Worm (Caenorhabditis elegans) whole organism, L1 larva: ENCODE measurements around the gene dgtr-1.

Source experiments
- C16A3.4 ChIP-seq: fragments of 150-350 bp; optimal IDR thresholded peaks from 2 replicates; lab custom pipeline; 2014; ENCODE audit warnings: missing biosample characterization, missing genetic modification characterization
- C34B4.2 ChIP-seq: sonication (generic microtip); optimal IDR thresholded peaks from 2 replicates; lab custom pipeline; 2017; ENCODE audit warnings: mild to moderate bottlenecking, missing genetic modification characterization, missing compliant biosample characterization
- F16B12.6 ChIP-seq: fragments of 150-350 bp; optimal IDR thresholded peaks from 2 replicates; lab custom pipeline; 2014; ENCODE audit warnings: missing biosample characterization, missing genetic modification characterization
- Y116A8C.19 ChIP-seq: sonication (generic microtip); optimal IDR thresholded peaks from 2 replicates; lab custom pipeline; 2016; ENCODE audit warnings: missing compliant biosample characterization, missing genetic modification characterization, borderline replicate concordance
- alr-1 ChIP-seq: fragments of 200-800 bp; sonication (Bioruptor generic); optimal IDR thresholded peaks from 2 replicates; lab custom pipeline; 2018; ENCODE audit warnings: borderline replicate concordance, mild to moderate bottlenecking, missing genetic modification characterization, missing compliant biosample characterization
- aly-2 ChIP-seq: fragments of 150-350 bp; optimal IDR thresholded peaks from 2 replicates; lab custom pipeline; 2014; ENCODE audit warnings: missing biosample characterization, missing genetic modification characterization
- blmp-1 ChIP-seq: fragments of 150-350 bp; optimal IDR thresholded peaks from 2 replicates; lab custom pipeline; 2014; ENCODE audit warnings: missing biosample characterization, missing genetic modification characterization
- ceh-82 ChIP-seq, 3 experiments: fragments of 150-350 bp in 1 of 3; sonication (generic microtip) in 2 of 3; optimal IDR thresholded peaks; 2 replicates each; lab custom pipeline; 2014 to 2017; ENCODE audit warnings: missing biosample characterization in 3 of 3, missing genetic modification characterization in 3 of 3
- ceh-88 ChIP-seq: fragments of 200-800 bp; sonication (Bioruptor generic); IDR thresholded peaks from 2 replicates; pipeline ENCODE4 v1.3.6; 2022; ENCODE audit warnings: missing genetic modification characterization, missing compliant biosample characterization
- ceh-90 ChIP-seq: sonication (generic microtip); optimal IDR thresholded peaks from 2 replicates; lab custom pipeline; 2016; ENCODE audit warnings: missing genetic modification characterization, missing compliant biosample characterization
- ces-1 ChIP-seq: fragments of 150-350 bp; optimal IDR thresholded peaks from 2 replicates; lab custom pipeline; 2014; ENCODE audit warnings: missing biosample characterization, missing genetic modification reagents, missing genetic modification characterization
- dsc-1 ChIP-seq: sonication (generic microtip); optimal IDR thresholded peaks from 2 replicates; lab custom pipeline; 2016; ENCODE audit warnings: mild to moderate bottlenecking, missing genetic modification characterization, missing compliant biosample characterization
- efl-1 ChIP-seq, 4 experiments: fragments of 150-350 bp; optimal IDR thresholded peaks in 3 of 4; peaks in 1 of 4; 1 replicate in 1 of 4; 2 replicates in 3 of 4; lab custom pipeline; 2014; ENCODE audit warnings: missing biosample characterization in 2 of 4, missing genetic modification characterization in 2 of 4, missing genetic modification reagents in 2 of 4
- egl-13 ChIP-seq: sonication (generic microtip); optimal IDR thresholded peaks from 2 replicates; lab custom pipeline; 2016; ENCODE audit warnings: missing genotype, missing genetic modification reagents, missing genetic modification characterization, missing compliant biosample characterization
- egl-27 ChIP-seq, 2 experiments: fragments of 150-350 bp in 1 of 2; sonication (generic microtip); optimal IDR thresholded peaks; 3 replicates each; lab custom pipeline; 2017 to 2018; ENCODE audit warnings: missing biosample characterization in 2 of 2, missing genetic modification characterization in 2 of 2, missing genetic modification reagents in 2 of 2
- elt-2 ChIP-seq: sonication (generic microtip); optimal IDR thresholded peaks from 2 replicates; lab custom pipeline; 2016; ENCODE audit warnings: missing genetic modification characterization, mild to moderate bottlenecking, inconsistent platforms, missing compliant biosample characterization, missing genetic modification reagents
- elt-3 ChIP-seq, 6 experiments: fragments of 150-350 bp in 1 of 6; sonication (generic microtip); optimal IDR thresholded peaks; 2 replicates each; lab custom pipeline; 2017 to 2018; ENCODE audit warnings: missing biosample characterization in 6 of 6, missing genetic modification characterization in 6 of 6, inconsistent platforms in 1 of 6
- fkh-8 ChIP-seq: sonication (generic microtip); optimal IDR thresholded peaks from 2 replicates; lab custom pipeline; 2016; ENCODE audit warnings: mild to moderate bottlenecking, missing genetic modification characterization, missing compliant biosample characterization
- fos-1 ChIP-seq: fragments of 150-350 bp; optimal IDR thresholded peaks from 2 replicates; lab custom pipeline; 2014; ENCODE audit warnings: missing biosample characterization, missing genetic modification characterization
- hlh-4 ChIP-seq: sonication (generic microtip); optimal IDR thresholded peaks from 2 replicates; lab custom pipeline; 2016; ENCODE audit warnings: mild to moderate bottlenecking, missing genetic modification characterization, missing compliant biosample characterization
- jun-1 ChIP-seq: fragments of 150-350 bp; optimal IDR thresholded peaks from 2 replicates; lab custom pipeline; 2014; ENCODE audit warnings: missing biosample characterization, missing genetic modification reagents, missing genetic modification characterization
- lin-14 ChIP-seq: fragments of 200-800 bp; sonication (Bioruptor generic); optimal IDR thresholded peaks from 2 replicates; lab custom pipeline; 2018; ENCODE audit warnings: mild to moderate bottlenecking, missing genetic modification characterization, moderate library complexity, missing compliant biosample characterization
- lin-35 ChIP-seq, 2 experiments: fragments of 150-350 bp; optimal IDR thresholded peaks; 2 replicates each; lab custom pipeline; 2014; ENCODE audit warnings: missing biosample characterization in 2 of 2, missing genetic modification characterization in 2 of 2, missing genetic modification reagents in 2 of 2
- lsy-2 ChIP-seq, 2 experiments: fragments of 150-350 bp; optimal IDR thresholded peaks; 2 replicates each; lab custom pipeline; 2014; ENCODE audit warnings: missing biosample characterization in 2 of 2, missing genetic modification characterization in 2 of 2
- mab-9 ChIP-seq: fragments of 200-800 bp; sonication (Bioruptor generic); IDR thresholded peaks from 2 replicates; pipeline ENCODE4 v1.3.6; 2022; ENCODE audit warnings: missing genetic modification reagents, missing genetic modification characterization, missing compliant biosample characterization
- mdl-1 ChIP-seq, 2 experiments: fragments of 150-350 bp; optimal IDR thresholded peaks; 2 replicates each; lab custom pipeline; 2014 to 2017; ENCODE audit warnings: missing biosample characterization in 2 of 2, missing genetic modification characterization in 2 of 2, inconsistent platforms in 1 of 2
- mep-1 ChIP-seq: fragments of 150-350 bp; optimal IDR thresholded peaks from 2 replicates; lab custom pipeline; 2014; ENCODE audit warnings: missing biosample characterization, missing genetic modification characterization
- nhr-20 ChIP-seq: sonication (generic microtip); optimal IDR thresholded peaks from 2 replicates; lab custom pipeline; 2016; ENCODE audit warnings: mild to moderate bottlenecking, missing genetic modification characterization, missing compliant biosample characterization
- nhr-237 ChIP-seq: fragments of 150-350 bp; optimal IDR thresholded peaks from 2 replicates; lab custom pipeline; 2014; ENCODE audit warnings: missing biosample characterization, missing genetic modification characterization
- nhr-71 ChIP-seq: sonication (generic microtip); optimal IDR thresholded peaks from 2 replicates; lab custom pipeline; 2016; ENCODE audit warnings: mild to moderate bottlenecking, missing genetic modification characterization, moderate library complexity, missing compliant biosample characterization
- nhr-76 ChIP-seq: sonication (generic microtip); optimal IDR thresholded peaks from 2 replicates; lab custom pipeline; 2017; ENCODE audit warnings: missing biosample characterization, missing genetic modification characterization
- nhr-85 ChIP-seq: sonication (generic microtip); peaks from one replicate; lab custom pipeline; 2016; ENCODE audit warnings: missing genetic modification characterization, inconsistent platforms, missing compliant biosample characterization
- nhr-90 ChIP-seq: sonication (generic microtip); optimal IDR thresholded peaks from 2 replicates; lab custom pipeline; 2016; ENCODE audit warnings: mild to moderate bottlenecking, missing genetic modification characterization, missing compliant biosample characterization; ENCODE audit not compliant: poor library complexity
- pax-3 ChIP-seq: fragments of 200-800 bp; sonication (Bioruptor generic); optimal IDR thresholded peaks from 2 replicates; lab custom pipeline; 2018; ENCODE audit warnings: mild to moderate bottlenecking, missing genetic modification characterization, moderate library complexity, missing compliant biosample characterization
- pqm-1 ChIP-seq: sonication (generic microtip); optimal IDR thresholded peaks from 3 replicates; lab custom pipeline; 2017; ENCODE audit warnings: missing biosample characterization, missing genetic modification characterization
- rnt-1 ChIP-seq: sonication (generic microtip); optimal IDR thresholded peaks from 2 replicates; lab custom pipeline; 2016; ENCODE audit warnings: mild to moderate bottlenecking, missing genetic modification characterization, moderate library complexity, missing compliant biosample characterization
- skn-1 ChIP-seq: fragments of 150-350 bp; optimal IDR thresholded peaks from 2 replicates; lab custom pipeline; 2014; ENCODE audit warnings: missing biosample characterization, missing genetic modification characterization
- snpc-4 ChIP-seq: fragments of 150-350 bp; optimal IDR thresholded peaks from 2 replicates; lab custom pipeline; 2014; ENCODE audit warnings: missing biosample characterization, missing genetic modification characterization
- snu-23 ChIP-seq: sonication (generic microtip); optimal IDR thresholded peaks from 2 replicates; lab custom pipeline; 2016; ENCODE audit warnings: missing genetic modification characterization, missing compliant biosample characterization
- sptf-1 ChIP-seq: fragments of 150-350 bp; optimal IDR thresholded peaks from 2 replicates; lab custom pipeline; 2014; ENCODE audit warnings: missing biosample characterization, missing genetic modification characterization
- unc-30 ChIP-seq: sonication (generic microtip); optimal IDR thresholded peaks from 2 replicates; lab custom pipeline; 2017; ENCODE audit warnings: missing biosample characterization, missing genetic modification characterization
- unc-62 ChIP-seq: fragments of 150-350 bp; optimal IDR thresholded peaks from 2 replicates; lab custom pipeline; 2014; ENCODE audit warnings: missing biosample characterization, missing genetic modification reagents, missing genetic modification characterization
- unc-98 ChIP-seq: fragments of 200-800 bp; sonication (Bioruptor generic); IDR thresholded peaks from 2 replicates; pipeline ENCODE4 v1.3.6; 2022; ENCODE audit warnings: missing genetic modification characterization, missing compliant biosample characterization
- vab-15 ChIP-seq: sonication (generic microtip); optimal IDR thresholded peaks from 2 replicates; lab custom pipeline; 2017; ENCODE audit warnings: missing genotype, mild to moderate bottlenecking, missing genetic modification characterization, missing compliant biosample characterization
- xbp-1 ChIP-seq: sonication (generic microtip); optimal IDR thresholded peaks from 2 replicates; lab custom pipeline; 2016; ENCODE audit warnings: missing genetic modification characterization, missing compliant biosample characterization
- ztf-4 ChIP-seq: fragments of 150-350 bp; optimal IDR thresholded peaks from 2 replicates; lab custom pipeline; 2014; ENCODE audit warnings: missing biosample characterization, missing genetic modification characterization

dgtr-1 gene

ce11 chrV:6462606-6463005 is 34.3 kb upstream of the dgtr-1 start:
- TF ChIP-seq nhr-85 (peak; percentile 87), ces-1 (GFP tag; lab: Kevin White, UChicago) (no peak), nhr-90 (tag; lab: Kevin White, UChicago) (no peak), lin-14 (GFP tag; lab: Kevin White, UChicago) (peak; percentile 33), lin-35 (GFP tag; optimal IDR thresholded peaks at IDR 0.05; lab: Kevin White, UChicago) (peak in 1 of 2 experiments; percentile 64), C34B4.2 (no peak), rnt-1 (tag; lab: Kevin White, UChicago) (no peak), xbp-1 (tag; lab: Kevin White, UChicago) (no peak), mep-1 (tag; lab: Kevin White, UChicago) (no peak), elt-2 (tag; lab: Kevin White, UChicago) (peak; percentile 24), vab-15 (tag; lab: Kevin White, UChicago) (peak; percentile 13), pax-3 (tag; lab: Kevin White, UChicago) (no peak), fos-1 (tag; lab: Kevin White, UChicago) (no peak), unc-62 (GFP tag; lab: Kevin White, UChicago) (no peak), nhr-20 (tag; lab: Kevin White, UChicago) (peak; percentile 14), nhr-71 (tag; lab: Kevin White, UChicago) (no peak), elt-3 (tag; optimal IDR thresholded peaks at IDR 0.05; lab: Kevin White, UChicago) (peak in 1 of 6 experiments; percentile 47), lsy-2 (tag; optimal IDR thresholded peaks at IDR 0.05; lab: Kevin White, UChicago) (peak in 1 of 2 experiments; percentile 15), pqm-1 (tag; lab: Kevin White, UChicago) (no peak), skn-1 (tag; lab: Kevin White, UChicago) (no peak), blmp-1 (tag; lab: Kevin White, UChicago) (peak; percentile 12), Y116A8C.19 (tag; lab: Kevin White, UChicago) (no peak), fkh-8 (tag; lab: Kevin White, UChicago) (no peak), unc-98 (GFP tag; lab: Robert Waterston, UW) (no peak), mab-9 (GFP tag; lab: Robert Waterston, UW) (no peak), alr-1 (tag; lab: Kevin White, UChicago) (no peak), ceh-90 (no peak), C16A3.4 (tag; lab: Kevin White, UChicago) (no peak), ztf-4 (tag; lab: Kevin White, UChicago) (no peak), egl-27 (tag; optimal IDR thresholded peaks at IDR 0.05; lab: Kevin White, UChicago) (no peak), ceh-88 (no peak), aly-2 (tag; lab: Kevin White, UChicago) (no peak), snu-23 (GFP tag; lab: Kevin White, UChicago) (peak; percentile 18), egl-13 (tag; lab: Kevin White, UChicago) (no peak), unc-30 (tag; lab: Kevin White, UChicago) (no peak), nhr-76 (tag; lab: Kevin White, UChicago) (no peak)

DNA sequence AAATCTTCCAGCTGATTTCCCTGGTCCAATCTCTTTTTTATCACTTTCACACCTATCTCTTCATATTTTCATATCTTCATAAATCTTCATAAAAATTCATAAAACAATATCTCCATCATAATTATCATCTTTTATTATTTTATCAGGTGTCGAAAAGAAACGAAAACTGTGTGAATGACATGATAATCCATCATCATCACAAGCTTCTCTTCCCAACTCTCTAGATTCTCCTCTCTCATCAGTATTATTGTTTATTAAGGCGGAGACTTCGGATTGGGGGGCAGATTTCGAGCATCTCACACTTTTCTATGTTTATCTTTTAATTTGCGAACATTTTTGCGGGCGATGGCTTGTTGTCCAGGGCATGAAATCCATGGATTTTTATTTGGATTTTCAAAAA is 32.7 kb upstream of the dgtr-1 start:
- TF ChIP-seq sptf-1 (no peak), hlh-4 (tag; lab: Kevin White, UChicago) (no peak), jun-1 (no peak), blmp-1 (tag; lab: Kevin White, UChicago) (peak; percentile 13)

ce11 chrV:6464765-6465164 is 32.1 kb upstream of the dgtr-1 start, which contains the start of gene unc-83:
unc-83 (plus strand) TSS chrV:6465065.
- TF ChIP-seq dsc-1 (no peak), vab-15 (tag; lab: Kevin White, UChicago) (no peak), mdl-1 (tag; optimal IDR thresholded peaks at IDR 0.05; lab: Kevin White, UChicago) (no peak), F16B12.6 (tag; lab: Kevin White, UChicago) (no peak), snpc-4 (tag; lab: Kevin White, UChicago) (no peak), ceh-82 (tag; optimal IDR thresholded peaks at IDR 0.05; lab: Kevin White, UChicago) (no peak), efl-1 (optimal IDR thresholded peaks at IDR 0.05; lab: Kevin White, UChicago) (no peak), efl-1 (GFP tag; optimal IDR thresholded peaks at IDR 0.05 in 1 of 2; lab: Kevin White, UChicago) (no peak), nhr-237 (tag; lab: Kevin White, UChicago) (no peak), snu-23 (GFP tag; lab: Kevin White, UChicago) (no peak), elt-3 (tag; optimal IDR thresholded peaks at IDR 0.05; lab: Kevin White, UChicago) (no peak)
